Worm (Caenorhabditis elegans): ENCODE data around the gene str-124.
A peak's percentile ranks its signal among the peaks of the same experiment; 100 is the strongest.

Gene str-124

DNA sequence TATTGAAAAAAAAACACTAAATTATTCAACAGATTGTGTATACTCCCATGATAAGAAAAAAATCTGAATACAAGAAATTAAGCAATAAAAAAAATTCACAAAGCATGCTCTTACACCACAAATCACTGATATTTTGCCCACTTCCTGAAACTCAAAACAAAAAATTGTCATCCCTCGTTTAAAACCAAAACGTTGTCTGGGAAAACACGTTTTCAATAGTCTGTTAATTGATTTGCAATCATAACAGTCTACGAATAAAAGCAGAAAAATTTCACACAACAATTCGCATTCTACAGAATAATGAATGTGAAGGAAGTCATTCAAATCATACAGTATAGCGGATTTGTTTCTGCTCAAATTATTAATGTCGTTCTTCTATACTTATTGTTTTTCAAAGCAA is at the start of gene str-124:
Gene str-124, plus strand, starts transcription at position 301 of the 400 bp plus-strand sequence.
- TF ChIP-seq sma-3 (GFP tag; optimal IDR thresholded peaks at IDR 0.05): no peak
- TF ChIP-seq nhr-21 (tag; optimal IDR thresholded peaks at IDR 0.05): no peak
- no peak for TF ChIP-seq dmd-4 (tag; optimal IDR thresholded peaks at IDR 0.05)
- no peak for TF ChIP-seq aly-2 (tag; optimal IDR thresholded peaks at IDR 0.05)
- no peak for TF ChIP-seq egl-27 (tag; optimal IDR thresholded peaks at IDR 0.05)
- no peak for TF ChIP-seq blmp-1 (tag; optimal IDR thresholded peaks at IDR 0.05; ENCODE audit: insufficient read depth)
- no peak for TF ChIP-seq ZK546.5 (tag; optimal IDR thresholded peaks at IDR 0.05)
- TF ChIP-seq mbf-1 (tag; optimal IDR thresholded peaks at IDR 0.05): no peak
- no peak for TF ChIP-seq ztf-1 (GFP tag; conservative IDR thresholded peaks at IDR 0.05)
- TF ChIP-seq unc-55 (GFP tag; optimal IDR thresholded peaks at IDR 0.05): no peak
- TF ChIP-seq mdl-1 (tag; optimal IDR thresholded peaks at IDR 0.05): no peak
- TF ChIP-seq ztf-4 (tag; optimal IDR thresholded peaks at IDR 0.05): no peak
- TF ChIP-seq sma-9 (GFP tag; optimal IDR thresholded peaks at IDR 0.05): no peak
- no peak for TF ChIP-seq sma-9 (tag; optimal IDR thresholded peaks at IDR 0.05)
- TF ChIP-seq fos-1 (tag; optimal IDR thresholded peaks at IDR 0.05): no peak
- no peak for TF ChIP-seq ztf-11 (tag; optimal IDR thresholded peaks at IDR 0.05)
- TF ChIP-seq sem-4 (tag; optimal IDR thresholded peaks at IDR 0.05): no peak

DNA sequence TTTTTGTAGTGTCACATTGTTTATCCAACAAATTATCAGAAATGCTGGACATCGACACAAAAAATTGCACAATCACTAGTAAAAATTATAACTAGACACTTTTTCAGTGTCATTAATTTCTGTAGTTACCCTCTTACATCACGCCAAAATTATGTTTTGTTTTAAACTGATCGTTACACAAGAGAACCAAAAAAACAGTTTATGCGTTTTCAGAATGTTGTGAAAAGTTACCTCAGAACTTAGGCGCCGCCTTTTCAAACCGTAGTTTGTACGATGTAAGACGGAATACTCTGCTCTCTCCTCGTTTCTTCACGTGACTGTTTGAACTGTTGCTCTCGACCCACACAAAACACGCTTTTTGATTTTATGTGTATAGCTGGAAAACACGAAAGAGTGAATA is 49.3 kb upstream of the str-124 start, which contains the start of gene pgp-13:
Gene pgp-13, plus strand, starts transcription at position 301 of the 400 bp plus-strand sequence.
- TF ChIP-seq sma-9 (GFP tag; optimal IDR thresholded peaks at IDR 0.05): no peak
- no peak for TF ChIP-seq sma-9 (tag; optimal IDR thresholded peaks at IDR 0.05)
- no peak for TF ChIP-seq fos-1 (tag; optimal IDR thresholded peaks at IDR 0.05)
- no peak for TF ChIP-seq gmeb-1 (tag; optimal IDR thresholded peaks at IDR 0.05)
- TF ChIP-seq skn-1 (tag; optimal IDR thresholded peaks at IDR 0.05): no peak
- TF ChIP-seq ztf-4 (tag; optimal IDR thresholded peaks at IDR 0.05): no peak
- TF ChIP-seq nhr-25 (tag; optimal IDR thresholded peaks at IDR 0.05): no peak
- no peak for TF ChIP-seq F13H6.1 (tag; optimal IDR thresholded peaks at IDR 0.05)
- no peak for TF ChIP-seq egl-27 (tag; optimal IDR thresholded peaks at IDR 0.05)
- no peak for TF ChIP-seq mab-5 (tag; optimal IDR thresholded peaks at IDR 0.05)
- no peak for TF ChIP-seq nhr-77 (tag; optimal IDR thresholded peaks at IDR 0.05)
- no peak for TF ChIP-seq unc-62 (GFP tag; optimal IDR thresholded peaks at IDR 0.05)
- no peak for TF ChIP-seq ztf-11 (tag; optimal IDR thresholded peaks at IDR 0.05)
- no peak for TF ChIP-seq ZK546.5 (tag; optimal IDR thresholded peaks at IDR 0.05)
- no peak for TF ChIP-seq ama-1 (optimal IDR thresholded peaks at IDR 0.05)
- TF ChIP-seq Y55F3AM.14 (GFP tag; optimal IDR thresholded peaks at IDR 0.05): no peak
- no peak for TF ChIP-seq R02D3.7 (tag; optimal IDR thresholded peaks at IDR 0.05)
- no peak for TF ChIP-seq blmp-1 (tag; optimal IDR thresholded peaks at IDR 0.05; ENCODE audit: insufficient read depth)
- no peak for TF ChIP-seq ztf-1 (GFP tag; conservative IDR thresholded peaks at IDR 0.05)
- TF ChIP-seq unc-55 (GFP tag; optimal IDR thresholded peaks at IDR 0.05): no peak
- no peak for TF ChIP-seq zag-1 (tag; optimal IDR thresholded peaks at IDR 0.05)

DNA sequence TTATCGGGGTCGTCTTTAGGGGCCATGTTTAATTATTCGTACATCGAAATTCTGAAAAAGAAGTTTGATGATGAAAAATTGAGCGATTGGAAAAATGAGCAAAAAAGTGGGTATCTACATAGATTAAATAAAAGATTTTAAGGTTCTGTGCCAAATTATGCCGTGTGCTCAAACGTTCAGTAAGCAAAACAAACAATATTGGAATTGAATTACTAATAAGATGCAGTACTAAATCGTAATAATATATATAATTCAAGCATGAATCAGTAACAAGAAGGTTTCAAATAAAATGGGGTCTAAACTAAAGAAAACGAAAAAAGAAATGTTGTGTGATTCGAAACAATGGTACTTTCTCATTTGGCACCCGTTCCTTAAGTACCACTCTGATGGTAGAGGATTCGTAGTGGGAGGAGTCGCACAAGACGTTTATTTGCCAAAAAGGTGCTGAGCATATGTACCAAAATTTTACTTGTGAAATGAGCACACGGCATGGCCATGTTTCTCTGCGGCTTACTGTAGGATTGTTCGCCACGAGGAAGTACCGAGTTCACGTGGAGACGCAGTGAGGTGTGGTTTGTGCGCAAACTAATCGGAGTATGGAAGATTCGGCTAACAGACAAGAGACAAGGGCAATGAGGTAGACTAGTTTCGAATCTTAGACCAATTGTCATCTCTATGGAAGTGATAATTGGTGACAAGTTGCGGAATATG is 38.0 kb upstream of the str-124 start, which contains the start of gene pgp-14:
Gene pgp-14, minus strand, starts transcription at position 51 of the 711 bp plus-strand sequence.
- TF ChIP-seq F13H6.1 (tag; optimal IDR thresholded peaks at IDR 0.05): peak; percentile 63
- TF ChIP-seq nhr-129 (tag; optimal IDR thresholded peaks at IDR 0.05): peak; percentile 22
- TF ChIP-seq lsy-2 (tag; optimal IDR thresholded peaks at IDR 0.05): no peak
- no peak for TF ChIP-seq Y55F3AM.14 (GFP tag; optimal IDR thresholded peaks at IDR 0.05)

DNA sequence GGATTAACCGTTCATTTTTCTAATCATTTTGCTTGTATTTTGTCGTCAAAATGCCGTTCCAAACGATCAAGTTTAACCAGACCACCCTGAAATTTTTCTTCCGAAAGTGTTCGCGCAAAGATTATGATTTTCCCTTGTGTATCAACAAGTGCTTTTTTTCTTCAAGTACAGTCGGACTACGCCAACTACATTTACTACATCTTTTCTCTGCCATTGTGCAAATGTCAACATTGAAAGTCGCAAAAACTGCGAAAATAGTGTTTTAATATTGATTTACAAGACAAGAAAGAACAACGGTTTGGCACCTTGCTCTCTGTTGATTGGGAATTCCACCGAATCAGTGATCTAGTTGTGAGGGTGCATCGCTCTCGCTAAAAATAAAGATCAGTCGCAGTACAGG is 36.9 kb upstream of the str-124 start:
- no peak for TF ChIP-seq skn-1 (tag; optimal IDR thresholded peaks at IDR 0.05)
- TF ChIP-seq fos-1 (tag; optimal IDR thresholded peaks at IDR 0.05): no peak
- TF ChIP-seq nhr-12 (tag; optimal IDR thresholded peaks at IDR 0.05): no peak
- TF ChIP-seq F13H6.1 (tag; optimal IDR thresholded peaks at IDR 0.05): peak; percentile 47
- TF ChIP-seq sem-4 (tag; optimal IDR thresholded peaks at IDR 0.05): no peak

DNA sequence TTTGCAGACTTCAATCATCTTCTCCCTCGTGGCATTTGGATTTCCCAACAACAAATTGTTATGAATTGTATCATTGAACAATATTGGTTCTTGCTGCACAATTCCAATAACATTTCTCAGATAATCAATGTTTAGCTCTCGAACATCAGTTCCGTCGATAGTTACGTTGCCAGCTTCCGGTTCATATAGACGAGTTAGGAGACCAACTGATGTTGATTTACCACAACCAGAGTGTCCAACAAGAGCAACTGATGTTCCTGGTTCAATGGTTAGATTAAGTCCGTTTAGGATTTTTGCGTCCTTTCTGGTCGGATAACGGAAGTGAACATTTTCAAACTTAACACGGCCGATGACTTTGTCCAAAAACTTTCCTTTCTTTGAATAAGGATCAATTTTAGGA is 33.7 kb upstream of the str-124 start:
- TF ChIP-seq F13H6.1 (tag; optimal IDR thresholded peaks at IDR 0.05) (no peak), ceh-16 (tag; optimal IDR thresholded peaks at IDR 0.05) (no peak), ztf-11 (tag; optimal IDR thresholded peaks at IDR 0.05) (no peak), dmd-4 (tag; optimal IDR thresholded peaks at IDR 0.05) (no peak), nhr-237 (tag; optimal IDR thresholded peaks at IDR 0.05) (no peak), nhr-129 (tag; optimal IDR thresholded peaks at IDR 0.05) (no peak), mbf-1 (tag; optimal IDR thresholded peaks at IDR 0.05) (no peak), ztf-1 (GFP tag; conservative IDR thresholded peaks at IDR 0.05) (no peak), nhr-77 (tag; optimal IDR thresholded peaks at IDR 0.05) (no peak)

Data from whole organism, L2 larva.